Fruit fly (Drosophila melanogaster) whole organism, prepupa: Measurements from ENCODE around the gene CG43800.

Experiments used
- Blimp-1 ChIP-seq: fragments of 200-800 bp; sonication (Bioruptor generic); optimal IDR thresholded peaks from 3 replicates; lab custom pipeline; 2017; ENCODE audit warnings: missing biosample characterization, missing genetic modification characterization, mild to moderate bottlenecking, moderate library complexity, missing genetic modification reagents
- CG10669 ChIP-seq: fragments of 200-800 bp; sonication (Bioruptor generic); optimal IDR thresholded peaks from 3 replicates; lab custom pipeline; 2018; ENCODE audit warnings: missing biosample characterization, mild to moderate bottlenecking, missing genetic modification characterization, moderate library complexity
- CG11762 ChIP-seq: fragments of 200-800 bp; sonication (Bioruptor generic); optimal IDR thresholded peaks from 3 replicates; lab custom pipeline; 2016; ENCODE audit warnings: missing biosample characterization, missing genetic modification characterization; ENCODE audit not compliant: insufficient read depth
- CG11902 ChIP-seq: fragments of 200-800 bp; sonication (Bioruptor generic); optimal IDR thresholded peaks from 3 replicates; lab custom pipeline; 2016; ENCODE audit warnings: missing biosample characterization, missing genetic modification characterization
- CG3032 ChIP-seq: fragments of 200-800 bp; optimal IDR thresholded peaks from 2 replicates; lab custom pipeline; 2019; ENCODE audit warnings: missing biosample characterization, mild to moderate bottlenecking, missing genetic modification characterization, moderate library complexity
- CG31627 ChIP-seq: fragments of 200-800 bp; sonication (Bioruptor generic); optimal IDR thresholded peaks from 3 replicates; lab custom pipeline; 2016; ENCODE audit warnings: missing biosample characterization, missing genetic modification characterization
- CG32006 ChIP-seq: fragments of 200-800 bp; sonication (Bioruptor generic); optimal IDR thresholded peaks from 3 replicates; lab custom pipeline; 2017; ENCODE audit warnings: missing biosample characterization, mild to moderate bottlenecking, missing genetic modification characterization
- CG4318 ChIP-seq: fragments of 200-800 bp; sonication (Bioruptor generic); optimal IDR thresholded peaks from 3 replicates; lab custom pipeline; 2017; ENCODE audit warnings: missing biosample characterization, mild to moderate bottlenecking, missing genetic modification characterization
- CG6276 ChIP-seq: fragments of 200-800 bp; sonication (Bioruptor generic); optimal IDR thresholded peaks from 2 replicates; lab custom pipeline; 2017; ENCODE audit warnings: missing biosample characterization, mild to moderate bottlenecking, missing genetic modification characterization
- CG6808 ChIP-seq: fragments of 200-800 bp; sonication (Bioruptor generic); optimal IDR thresholded peaks from 3 replicates; lab custom pipeline; 2017; ENCODE audit warnings: missing biosample characterization, missing genetic modification characterization, mild to moderate bottlenecking, moderate library complexity, missing genetic modification reagents
- CG6854 ChIP-seq: fragments of 200-800 bp; sonication (Bioruptor generic); optimal IDR thresholded peaks from 2 replicates; lab custom pipeline; 2017; ENCODE audit warnings: missing biosample characterization, mild to moderate bottlenecking, missing genetic modification characterization
- CG8319 ChIP-seq: fragments of 200-800 bp; sonication (Bioruptor generic); optimal IDR thresholded peaks from 3 replicates; lab custom pipeline; 2016; ENCODE audit warnings: missing biosample characterization, missing genetic modification characterization
- CG8632 ChIP-seq: fragments of 200-800 bp; sonication (Bioruptor generic); optimal IDR thresholded peaks from 3 replicates; lab custom pipeline; 2016; ENCODE audit warnings: missing biosample characterization, missing genetic modification characterization
- CG9139 ChIP-seq: fragments of 200-800 bp; sonication (Bioruptor generic); optimal IDR thresholded peaks from 3 replicates; lab custom pipeline; 2017; ENCODE audit warnings: missing biosample characterization, mild to moderate bottlenecking, missing genetic modification characterization
- Eip75B ChIP-seq: fragments of 200-800 bp; sonication (Bioruptor generic); optimal IDR thresholded peaks from 3 replicates; lab custom pipeline; 2016; ENCODE audit warnings: missing biosample characterization, missing genetic modification characterization
- Eip78C ChIP-seq: fragments of 200-800 bp; sonication (Bioruptor generic); peaks from one replicate; lab custom pipeline; 2016; ENCODE audit warnings: missing biosample characterization, missing genetic modification characterization
- Eip93F ChIP-seq: fragments of 200-800 bp; sonication (Bioruptor generic); optimal IDR thresholded peaks from 2 replicates; lab custom pipeline; 2016; ENCODE audit warnings: missing biosample characterization, mild to moderate bottlenecking, missing genetic modification characterization
- Hr39 ChIP-seq: fragments of 200-800 bp; sonication (Bioruptor generic); optimal IDR thresholded peaks from 2 replicates; lab custom pipeline; 2016; ENCODE audit warnings: missing biosample characterization, missing genetic modification characterization
- Hr4 ChIP-seq: fragments of 200-800 bp; sonication (Bioruptor generic); optimal IDR thresholded peaks from 3 replicates; lab custom pipeline; 2016; ENCODE audit warnings: missing biosample characterization, missing genetic modification characterization
- Met ChIP-seq: fragments of 200-800 bp; sonication (Bioruptor generic); optimal IDR thresholded peaks from 3 replicates; lab custom pipeline; 2016; ENCODE audit warnings: missing biosample characterization, missing genetic modification characterization
- Smox ChIP-seq: fragments of 200-800 bp; sonication (Bioruptor generic); optimal IDR thresholded peaks from 3 replicates; lab custom pipeline; 2016; ENCODE audit warnings: missing biosample characterization, missing genetic modification characterization
- Sox14 ChIP-seq: fragments of 200-800 bp; sonication (Bioruptor generic); optimal IDR thresholded peaks from 3 replicates; lab custom pipeline; 2016; ENCODE audit warnings: missing biosample characterization, missing genetic modification characterization
- Sox15 ChIP-seq: fragments of 200-800 bp; sonication (Bioruptor generic); optimal IDR thresholded peaks from 3 replicates; lab custom pipeline; 2016; ENCODE audit warnings: missing biosample characterization, missing genetic modification characterization
- achi ChIP-seq: fragments of 200-800 bp; sonication (Bioruptor generic); optimal IDR thresholded peaks from 3 replicates; lab custom pipeline; 2016; ENCODE audit warnings: missing biosample characterization, missing genetic modification characterization
- acj6 ChIP-seq: fragments of 200-800 bp; sonication (Bioruptor generic); optimal IDR thresholded peaks from 3 replicates; lab custom pipeline; 2016; ENCODE audit warnings: missing biosample characterization, missing genetic modification characterization
- cyc ChIP-seq: fragments of 200-800 bp; sonication (Bioruptor generic); optimal IDR thresholded peaks from 3 replicates; lab custom pipeline; 2016; ENCODE audit warnings: missing biosample characterization, missing genetic modification characterization
- dac ChIP-seq: fragments of 200-800 bp; sonication (Bioruptor generic); optimal IDR thresholded peaks from 2 replicates; lab custom pipeline; 2017; ENCODE audit warnings: missing biosample characterization, mild to moderate bottlenecking, missing genetic modification characterization
- dsx ChIP-seq: fragments of 200-800 bp; optimal IDR thresholded peaks from 3 replicates; lab custom pipeline; 2019; ENCODE audit warnings: missing biosample characterization, mild to moderate bottlenecking, missing genetic modification characterization, moderate library complexity; ENCODE audit not compliant: poor library complexity, severe bottlenecking
- eg ChIP-seq: fragments of 200-800 bp; sonication (Bioruptor generic); IDR thresholded peaks from 3 replicates; pipeline ENCODE4 v1.3.6; 2022; ENCODE audit warnings: missing biosample characterization, missing genetic modification characterization
- esn ChIP-seq: fragments of 200-800 bp; sonication (Bioruptor generic); optimal IDR thresholded peaks from 2 replicates; lab custom pipeline; 2016; ENCODE audit warnings: missing biosample characterization, mild to moderate bottlenecking, missing genetic modification characterization, moderate library complexity
- fd59A ChIP-seq: fragments of 200-800 bp; sonication (Bioruptor generic); optimal IDR thresholded peaks from 2 replicates; lab custom pipeline; 2017; ENCODE audit warnings: missing biosample characterization, mild to moderate bottlenecking, missing genetic modification characterization, missing genetic modification reagents
- fd85E ChIP-seq: fragments of 200-800 bp; sonication (Bioruptor generic); optimal IDR thresholded peaks from 3 replicates; lab custom pipeline; 2016; ENCODE audit warnings: missing biosample characterization, missing genetic modification characterization
- fkh ChIP-seq: fragments of 200-800 bp; sonication (Bioruptor generic); optimal IDR thresholded peaks from 3 replicates; lab custom pipeline; 2017; ENCODE audit warnings: missing biosample characterization, mild to moderate bottlenecking, missing genetic modification characterization, moderate library complexity
- lz ChIP-seq: fragments of 200-800 bp; sonication (Bioruptor generic); optimal IDR thresholded peaks from 3 replicates; lab custom pipeline; 2016; ENCODE audit warnings: missing biosample characterization, missing genetic modification characterization
- pdm3 ChIP-seq: fragments of 200-800 bp; sonication (Bioruptor generic); optimal IDR thresholded peaks from 3 replicates; lab custom pipeline; 2016; ENCODE audit warnings: missing biosample characterization, missing genetic modification characterization
- salr ChIP-seq, 2 experiments: fragments of 200-800 bp; sonication (Bioruptor generic); optimal IDR thresholded peaks; 3 replicates each; lab custom pipeline; 2016 to 2018; ENCODE audit warnings: missing biosample characterization in 2 of 2, missing genetic modification characterization in 2 of 2, mild to moderate bottlenecking in 1 of 2
- spab ChIP-seq: fragments of 200-800 bp; sonication (Bioruptor generic); optimal IDR thresholded peaks from 2 replicates; lab custom pipeline; 2017; ENCODE audit warnings: missing biosample characterization, mild to moderate bottlenecking, missing genetic modification characterization, missing genetic modification reagents
- ss ChIP-seq, 2 experiments: fragments of 200-800 bp; sonication (Bioruptor generic); optimal IDR thresholded peaks; 2 replicates in 1 of 2; 3 replicates in 1 of 2; lab custom pipeline; 2017 to 2018; ENCODE audit warnings: mild to moderate bottlenecking in 2 of 2, missing biosample characterization in 2 of 2, missing genetic modification characterization in 2 of 2, moderate library complexity in 1 of 2
- svp ChIP-seq: fragments of 200-800 bp; sonication (Bioruptor generic); peaks from one replicate; lab custom pipeline; 2016; ENCODE audit warnings: missing biosample characterization, missing genetic modification characterization
- topi ChIP-seq: fragments of 200-800 bp; sonication (Bioruptor generic); optimal IDR thresholded peaks from 3 replicates; lab custom pipeline; 2016; ENCODE audit warnings: missing biosample characterization, missing genetic modification characterization
- vri ChIP-seq: fragments of 200-800 bp; sonication (Bioruptor generic); optimal IDR thresholded peaks from 3 replicates; lab custom pipeline; 2016; ENCODE audit warnings: missing biosample characterization, mild to moderate bottlenecking, missing genetic modification characterization

The CG43800 gene

dm6 chr2L:7227434-7227833, 5.2 kb downstream of the CG43800 start, which contains the start of gene CG43799:
TSS of gene CG43799 (plus strand) at chr2L:7227734.
- TF ChIP-seq dsx (GFP tag; lab: Kevin White, UChicago) (no peak), eg (GFP tag; lab: Robert Waterston, UW) (no peak), topi (GFP tag; lab: Kevin White, UChicago) (no peak), CG6276 (GFP tag; lab: Kevin White, UChicago) (no peak), Met (GFP tag; lab: Kevin White, UChicago) (no peak), Sox15 (GFP tag; lab: Kevin White, UChicago) (no peak), CG31627 (GFP tag; lab: Kevin White, UChicago) (no peak), CG11762 (no peak), Eip78C (GFP tag; lab: Kevin White, UChicago) (no peak), Blimp-1 (GFP tag; lab: Kevin White, UChicago) (no peak), CG8632 (GFP tag; lab: Kevin White, UChicago) (no peak), fd85E (GFP tag; lab: Kevin White, UChicago) (no peak), CG10669 (GFP tag; lab: Kevin White, UChicago) (no peak), ss (GFP tag; optimal IDR thresholded peaks at IDR 0.05; lab: Kevin White, UChicago) (no peak), esn (GFP tag; lab: Kevin White, UChicago) (no peak), CG8319 (GFP tag; lab: Kevin White, UChicago) (no peak)
- TF ChIP-seq, all 60 proteins: peak for 0

DNA sequence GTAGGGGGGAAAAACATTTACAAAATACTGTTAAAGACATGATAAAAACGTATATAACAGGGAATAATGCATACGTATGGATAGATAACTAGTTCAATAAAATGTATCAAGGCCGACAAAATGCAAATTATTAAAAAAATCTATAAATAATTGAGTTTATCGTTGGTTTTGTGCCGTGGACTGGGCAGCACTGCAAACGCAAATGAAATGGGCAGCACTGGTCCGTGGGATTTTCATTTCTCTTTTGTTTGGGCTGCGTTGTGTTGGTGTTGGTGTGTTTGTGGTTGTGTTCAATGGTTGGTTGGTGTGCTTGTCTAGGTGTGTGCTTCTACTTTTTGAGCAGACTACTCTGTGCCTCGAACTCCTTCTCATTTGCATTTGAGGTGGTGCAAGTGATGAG, 6.0 kb downstream of the CG43800 start:
- TF ChIP-seq svp (GFP tag; lab: Kevin White, UChicago), result no peak
- no peak for TF ChIP-seq topi (GFP tag; lab: Kevin White, UChicago)
- no peak for TF ChIP-seq acj6
- TF ChIP-seq spab, result no peak
- TF ChIP-seq CG6808, result peak; percentile 87
- TF ChIP-seq Eip75B (GFP tag; lab: Kevin White, UChicago), result no peak
- TF ChIP-seq CG11902, result no peak
- no peak for TF ChIP-seq CG8319 (GFP tag; lab: Kevin White, UChicago)

- no peak for TF ChIP-seq CG4318
- TF ChIP-seq acj6, result no peak
Measured at dm6 chr2L:7222829-7223272, 9.8 kb downstream of the CG43800 start, which contains the start of gene mEFG1. TSS of gene mEFG1 (minus strand) at chr2L:7223081.

- TF ChIP-seq CG31627 (GFP tag; lab: Kevin White, UChicago), result no peak
- peak; percentile 3 for TF ChIP-seq acj6
- no peak for TF ChIP-seq CG9139 (GFP tag; lab: Kevin White, UChicago)
- no peak for TF ChIP-seq fd59A (GFP tag; lab: Kevin White, UChicago)
- peak; percentile 29 for TF ChIP-seq esn (GFP tag; lab: Kevin White, UChicago)
- TF ChIP-seq CG4318, result no peak
- TF ChIP-seq Eip78C (GFP tag; lab: Kevin White, UChicago), result peak; percentile 77
- TF ChIP-seq CG8632 (GFP tag; lab: Kevin White, UChicago), result no peak
- peak in 1 of 2 experiments; percentile 59 for TF ChIP-seq ss (GFP tag; optimal IDR thresholded peaks at IDR 0.05; lab: Kevin White, UChicago)
- no peak for TF ChIP-seq Blimp-1 (GFP tag; lab: Kevin White, UChicago)
- no peak for TF ChIP-seq achi (GFP tag; lab: Kevin White, UChicago)
- TF ChIP-seq CG6854 (GFP tag; lab: Kevin White, UChicago), result peak; percentile 43
- peak; percentile 4 for TF ChIP-seq pdm3 (GFP tag; lab: Kevin White, UChicago)
- TF ChIP-seq CG3032 (tag; lab: Kevin White, UChicago), result peak; percentile 22
- no peak for TF ChIP-seq dac (GFP tag; lab: Kevin White, UChicago)
- TF ChIP-seq Smox (GFP tag; lab: Kevin White, UChicago), result no peak
- TF ChIP-seq vri, result peak; percentile 54
- no peak for TF ChIP-seq fd85E (GFP tag; lab: Kevin White, UChicago)
- TF ChIP-seq Hr39 (GFP tag; lab: Kevin White, UChicago), result no peak
- TF ChIP-seq Hr4 (GFP tag; lab: Kevin White, UChicago), result peak; percentile 23
- TF ChIP-seq lz (GFP tag; lab: Kevin White, UChicago), result peak; percentile 35
- no peak for TF ChIP-seq CG11762
- peak; percentile 36 for TF ChIP-seq CG6808
- TF ChIP-seq Eip75B (GFP tag; lab: Kevin White, UChicago), result peak; percentile 15
- peak; percentile 66; the same call in 2 of the 3 replicates for TF ChIP-seq eg (GFP tag; lab: Robert Waterston, UW)
- peak; percentile 68 for TF ChIP-seq fkh (GFP tag; lab: Kevin White, UChicago)
- no peak for TF ChIP-seq Met (GFP tag; lab: Kevin White, UChicago)
- TF ChIP-seq Eip93F (GFP tag; lab: Kevin White, UChicago), result no peak
- peak; percentile 73 for TF ChIP-seq svp (GFP tag; lab: Kevin White, UChicago)
- TF ChIP-seq salr (GFP tag; optimal IDR thresholded peaks at IDR 0.05; lab: Kevin White, UChicago), result no peak
- TF ChIP-seq CG32006 (GFP tag; lab: Kevin White, UChicago), result no peak
- peak; percentile 11 for TF ChIP-seq cyc
- TF ChIP-seq Sox14 (GFP tag; lab: Kevin White, UChicago), result peak; percentile 54
Measured at dm6 chr2L:7219650-7220267, 12.9 kb downstream of the CG43800 start, which contains the start of gene CG13784. TSS of gene CG13784 (minus strand) at chr2L:7220033.
